Worm (Caenorhabditis elegans): ENCODE data around the gene bcl-7.

Gene bcl-7

ce11 chrIII:5915926-5916325 is 10.0 kb upstream of the bcl-7 start (continued):
- TF ChIP-seq dmd-8 (GFP tag; IDR thresholded peaks at IDR 0.05): no peak
- no peak for TF ChIP-seq set-16 (GFP tag; IDR thresholded peaks at IDR 0.05)
- no peak for TF ChIP-seq hif-1 (tag; optimal IDR thresholded peaks at IDR 0.05)
- TF ChIP-seq nhr-10 (tag; optimal IDR thresholded peaks at IDR 0.05): no peak
- peak; percentile 95 for TF ChIP-seq pqm-1 (tag; optimal IDR thresholded peaks at IDR 0.05)
- no peak for TF ChIP-seq nhr-42 (GFP tag; IDR thresholded peaks at IDR 0.05)
- TF ChIP-seq madf-5 (GFP tag; IDR thresholded peaks at IDR 0.05): no peak
- no peak for TF ChIP-seq hlh-30 (tag; optimal IDR thresholded peaks at IDR 0.05; ENCODE audit: insufficient read depth)
- TF ChIP-seq aha-1 (tag): no peak
- TF ChIP-seq R02D3.7 (tag; optimal IDR thresholded peaks at IDR 0.05): no peak
- TF ChIP-seq mep-1 (tag; optimal IDR thresholded peaks at IDR 0.05): peak; percentile 18
- no peak for TF ChIP-seq ceh-82 (tag; optimal IDR thresholded peaks at IDR 0.05)
- TF ChIP-seq dmd-6 (GFP tag; IDR thresholded peaks at IDR 0.05): peak; percentile 64
- no peak for TF ChIP-seq aly-2 (tag; optimal IDR thresholded peaks at IDR 0.05)
- no peak for TF ChIP-seq lir-3 (tag; optimal IDR thresholded peaks at IDR 0.05)
- peak; percentile 44 for TF ChIP-seq nhr-77 (tag; optimal IDR thresholded peaks at IDR 0.05)
- TF ChIP-seq arid-1 (GFP tag; conservative IDR thresholded peaks at IDR 0.05): no peak
- no peak for TF ChIP-seq F10B5.3 (tag; optimal IDR thresholded peaks at IDR 0.05)
- TF ChIP-seq egl-43 (GFP tag; IDR thresholded peaks at IDR 0.05): no peak
- no peak for TF ChIP-seq php-3 (GFP tag; IDR thresholded peaks at IDR 0.05)
- no peak for TF ChIP-seq D1046.2 (GFP tag; IDR thresholded peaks at IDR 0.05)
- TF ChIP-seq sdz-12 (GFP tag; optimal IDR thresholded peaks at IDR 0.05): no peak
- TF ChIP-seq Y75B8A.6 (GFP tag; IDR thresholded peaks at IDR 0.05): no peak
- TF ChIP-seq ceh-32 (tag; optimal IDR thresholded peaks at IDR 0.05; ENCODE audit: poor library complexity): no peak
- TF ChIP-seq T26A8.4 (GFP tag; IDR thresholded peaks at IDR 0.05): no peak
- no peak for TF ChIP-seq mxl-3 (GFP tag; optimal IDR thresholded peaks at IDR 0.05)
- TF ChIP-seq nhr-111 (GFP tag; optimal IDR thresholded peaks at IDR 0.05): no peak
- TF ChIP-seq nhr-28 (tag; optimal IDR thresholded peaks at IDR 0.05): peak; percentile 67
- no peak for TF ChIP-seq nhr-25 (tag; optimal IDR thresholded peaks at IDR 0.05; ENCODE audit: borderline replicate concordance, insufficient read depth)
- no peak for TF ChIP-seq daf-19 (GFP tag; conservative IDR thresholded peaks at IDR 0.05)
- no peak for TF ChIP-seq attf-4 (tag; optimal IDR thresholded peaks at IDR 0.05)
- no peak for TF ChIP-seq lin-15B (tag; optimal IDR thresholded peaks at IDR 0.05)
- TF ChIP-seq ctbp-1 (GFP tag; IDR thresholded peaks at IDR 0.05): no peak
- TF ChIP-seq ceh-44 (GFP tag; IDR thresholded peaks at IDR 0.05): no peak
- TF ChIP-seq mes-2 (tag; optimal IDR thresholded peaks at IDR 0.05; ENCODE audit: poor library complexity, severe bottlenecking): peak; percentile 40
- TF ChIP-seq ama-1 (optimal IDR thresholded peaks at IDR 0.05): no peak
- TF ChIP-seq ztf-11 (tag; optimal IDR thresholded peaks at IDR 0.05): no peak
- no peak for TF ChIP-seq F26F4.8 (GFP tag; conservative IDR thresholded peaks at IDR 0.05)

- TF ChIP-seq unc-39 (tag; optimal IDR thresholded peaks at IDR 0.05) (no peak), mxl-3 (GFP tag; optimal IDR thresholded peaks at IDR 0.05) (peak; percentile 31), lin-15B (tag; optimal IDR thresholded peaks at IDR 0.05) (no peak), hlh-11 (tag; optimal IDR thresholded peaks at IDR 0.05) (peak; percentile 58), sdz-12 (GFP tag; optimal IDR thresholded peaks at IDR 0.05) (no peak), lin-13 (GFP tag; optimal IDR thresholded peaks at IDR 0.05) (peak; percentile 58), vab-7 (GFP tag; IDR thresholded peaks at IDR 0.05) (no peak), nhr-42 (GFP tag; IDR thresholded peaks at IDR 0.05) (0 out of 2 replicates have a peak, but pooled peaks have one; percentile 39), zip-2 (tag; optimal IDR thresholded peaks at IDR 0.05) (peak; percentile 62), madf-5 (GFP tag; IDR thresholded peaks at IDR 0.05) (no peak), lin-38 (GFP tag; IDR thresholded peaks at IDR 0.05) (peak; percentile 28; the same call in 1 of the 2 replicates), aha-1 (tag) (peak; percentile 90), egl-27 (tag; optimal IDR thresholded peaks at IDR 0.05) (no peak), tag-97 (GFP tag; IDR thresholded peaks at IDR 0.05) (no peak), nhr-10 (tag; optimal IDR thresholded peaks at IDR 0.05) (peak; percentile 11), ceh-20 (GFP tag; IDR thresholded peaks at IDR 0.05) (peak; percentile 33; the same call in 1 of the 2 replicates), F37D6.2 (tag; optimal IDR thresholded peaks at IDR 0.05) (no peak), ama-1 (optimal IDR thresholded peaks at IDR 0.05) (peak; percentile 63), nhr-28 (tag; optimal IDR thresholded peaks at IDR 0.05) (peak; percentile 64), daf-16 (GFP tag; optimal IDR thresholded peaks at IDR 0.05) (no peak), daf-16 (tag; optimal IDR thresholded peaks at IDR 0.05) (peak; percentile 96), lin-29 (GFP tag; IDR thresholded peaks at IDR 0.05) (no peak)
Observed at ce11 chrIII:5917365-5917958, 8.4 kb upstream of the bcl-7 start.

Data from whole organism, L4 larva.